Fruit fly (Drosophila melanogaster): ENCODE measurements around the gene CG9948.

DNA sequence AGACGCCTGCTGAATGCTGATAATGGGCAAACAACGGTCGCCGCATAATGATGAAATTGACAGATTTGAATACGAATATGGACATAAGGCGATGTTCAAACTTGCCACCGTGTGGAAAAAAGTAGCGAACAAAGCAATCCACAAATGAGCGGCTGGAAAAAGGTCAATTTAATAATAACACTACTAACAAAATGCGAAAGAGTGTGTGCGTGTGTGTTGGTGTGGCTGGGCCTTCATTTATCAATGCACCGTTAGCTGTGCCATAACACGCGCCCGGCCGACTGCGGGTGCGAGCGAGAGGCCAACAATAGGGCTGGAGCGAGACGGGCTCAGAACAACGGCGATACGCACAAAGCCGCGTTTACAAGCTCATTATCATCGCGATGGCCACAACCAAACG lies 20.1 kb downstream of the CG9948 start:
- TF ChIP-seq Hr96 (GFP tag; optimal IDR thresholded peaks at IDR 0.05) (no peak), CG7045 (GFP tag; optimal IDR thresholded peaks at IDR 0.05) (no peak), CG1620 (GFP tag; optimal IDR thresholded peaks at IDR 0.05) (no peak), Clk (GFP tag; optimal IDR thresholded peaks at IDR 0.05) (no peak), cnc (optimal IDR thresholded peaks at IDR 0.05) (no peak), kay (GFP tag; ENCODE audit: borderline replicate concordance) (peak; percentile 72), cic (GFP tag; optimal IDR thresholded peaks at IDR 0.05) (no peak), CG7101 (tag; optimal IDR thresholded peaks at IDR 0.05) (no peak), pad (GFP tag; optimal IDR thresholded peaks at IDR 0.05) (peak; percentile 66), CG33017 (tag; optimal IDR thresholded peaks at IDR 0.05) (no peak), CG5204 (GFP tag; optimal IDR thresholded peaks at IDR 0.05) (no peak), Mnt (GFP tag; optimal IDR thresholded peaks at IDR 0.05) (no peak), ovo (GFP tag; optimal IDR thresholded peaks at IDR 0.05) (peak; percentile 93)

Measured in whole organism, adult.